Fruit fly (Drosophila melanogaster) whole organism, adult: Measurements from ENCODE around the gene CG32832.

Experiments
- CG11617 ChIP-seq: fragments of 200-800 bp; sonication (Bioruptor generic); optimal IDR thresholded peaks from 2 replicates; lab custom pipeline; 2017; ENCODE audit warnings: mild to moderate bottlenecking, missing biosample characterization, missing genetic modification reagents, missing genetic modification characterization
- CG12768 ChIP-seq: fragments of 200-800 bp; sonication (Bioruptor generic); optimal IDR thresholded peaks from 2 replicates; lab custom pipeline; 2017; ENCODE audit warnings: missing biosample characterization, missing genetic modification characterization, mild to moderate bottlenecking, moderate library complexity, missing genetic modification reagents
- CG14711 ChIP-seq: fragments of 200-800 bp; sonication (Bioruptor generic); optimal IDR thresholded peaks from 2 replicates; lab custom pipeline; 2018; ENCODE audit warnings: missing biosample characterization, mild to moderate bottlenecking, missing genetic modification characterization, moderate library complexity
- CG1620 ChIP-seq: fragments of 200-800 bp; sonication (Bioruptor generic); optimal IDR thresholded peaks from 2 replicates; lab custom pipeline; 2016; ENCODE audit warnings: missing biosample characterization, missing genetic modification characterization
- CG33017 ChIP-seq: fragments of 200-800 bp; sonication (Bioruptor generic); optimal IDR thresholded peaks from 2 replicates; lab custom pipeline; 2018; ENCODE audit warnings: missing biosample characterization, mild to moderate bottlenecking, missing genetic modification characterization, moderate library complexity
- CG5204 ChIP-seq: fragments of 200-800 bp; sonication (Bioruptor generic); optimal IDR thresholded peaks from 2 replicates; lab custom pipeline; 2016; ENCODE audit warnings: missing biosample characterization, missing genetic modification characterization
- CG7045 ChIP-seq: fragments of 200-800 bp; sonication (Bioruptor generic); optimal IDR thresholded peaks from 2 replicates; lab custom pipeline; 2017; ENCODE audit warnings: missing biosample characterization, mild to moderate bottlenecking, missing genetic modification characterization
- CG7101 ChIP-seq: fragments of 200-800 bp; sonication (Bioruptor generic); optimal IDR thresholded peaks from 2 replicates; lab custom pipeline; 2018; ENCODE audit warnings: missing biosample characterization, mild to moderate bottlenecking, missing genetic modification characterization, moderate library complexity
- Clk ChIP-seq: fragments of 200-800 bp; sonication (Bioruptor generic); optimal IDR thresholded peaks from 2 replicates; lab custom pipeline; 2017; ENCODE audit warnings: missing biosample characterization, missing genetic modification characterization
- Crg-1 ChIP-seq: fragments of 200-800 bp; sonication (Bioruptor generic); optimal IDR thresholded peaks from 2 replicates; lab custom pipeline; 2016; ENCODE audit warnings: missing biosample characterization, missing genetic modification characterization
- Hr96 ChIP-seq: fragments of 200-800 bp; sonication (Bioruptor generic); optimal IDR thresholded peaks from 2 replicates; lab custom pipeline; 2016; ENCODE audit warnings: missing biosample characterization, missing genetic modification characterization
- Mnt ChIP-seq: fragments of 200-800 bp; sonication (Bioruptor generic); optimal IDR thresholded peaks from 2 replicates; lab custom pipeline; 2016; ENCODE audit warnings: missing biosample characterization, mild to moderate bottlenecking, missing genetic modification characterization
- bab1 ChIP-seq: fragments of 200-800 bp; sonication (Bioruptor generic); optimal IDR thresholded peaks from 3 replicates; lab custom pipeline; 2019; ENCODE audit warnings: missing biosample characterization, mild to moderate bottlenecking, missing genetic modification characterization, moderate library complexity
- cic ChIP-seq: fragments of 200-800 bp; sonication (Bioruptor generic); optimal IDR thresholded peaks from 2 replicates; lab custom pipeline; 2017; ENCODE audit warnings: missing biosample characterization, mild to moderate bottlenecking, missing genetic modification characterization, moderate library complexity
- cnc ChIP-seq, 2 experiments: fragments of >200 bp; optimal IDR thresholded peaks; 2 replicates each; lab custom pipeline; 2017
- kay ChIP-seq: fragments of 200-800 bp; sonication (Bioruptor generic); peaks from one replicate; lab custom pipeline; 2016; ENCODE audit warnings: missing biosample characterization, missing genetic modification characterization, borderline replicate concordance
- ovo ChIP-seq: fragments of 200-800 bp; sonication (Bioruptor generic); optimal IDR thresholded peaks from 2 replicates; lab custom pipeline; 2016; ENCODE audit warnings: missing biosample characterization, missing genetic modification characterization
- pad ChIP-seq: fragments of 200-800 bp; sonication (Bioruptor generic); optimal IDR thresholded peaks from 3 replicates; lab custom pipeline; 2017; ENCODE audit warnings: missing biosample characterization, missing genetic modification characterization, mild to moderate bottlenecking, moderate library complexity, missing genetic modification reagents
- tj ChIP-seq: fragments of 200-800 bp; sonication (Bioruptor generic); optimal IDR thresholded peaks from 3 replicates; lab custom pipeline; 2017; ENCODE audit warnings: missing biosample characterization, mild to moderate bottlenecking, missing genetic modification characterization, moderate library complexity
- toe ChIP-seq: fragments of 200-800 bp; sonication (Bioruptor generic); optimal IDR thresholded peaks from 2 replicates; lab custom pipeline; 2016; ENCODE audit warnings: missing biosample characterization, missing genetic modification characterization

The CG32832 gene

dm6 chr2L:16876555-16876954 lies 2.5 kb downstream of the CG32832 start:
- no peak for TF ChIP-seq Mnt (GFP tag; lab: Kevin White, UChicago)
- TF ChIP-seq cic (GFP tag; lab: Kevin White, UChicago), result no peak
- no peak for TF ChIP-seq CG5204 (GFP tag; lab: Kevin White, UChicago)
- TF ChIP-seq Hr96 (GFP tag; lab: Kevin White, UChicago), result no peak
- no peak for TF ChIP-seq CG12768
- no peak for TF ChIP-seq CG14711 (tag; lab: Kevin White, UChicago)
- TF ChIP-seq tj (GFP tag; lab: Kevin White, UChicago), result no peak
- no peak for TF ChIP-seq CG7045 (GFP tag; lab: Kevin White, UChicago)
- TF ChIP-seq pad (GFP tag; lab: Kevin White, UChicago), result no peak
- no peak for TF ChIP-seq Clk (GFP tag; lab: Kevin White, UChicago)
- no peak for TF ChIP-seq CG33017
- TF ChIP-seq Crg-1 (GFP tag; lab: Kevin White, UChicago), result no peak
- TF ChIP-seq CG1620, result no peak
- TF ChIP-seq kay, result no peak
- no peak for TF ChIP-seq bab1 (GFP tag; lab: Kevin White, UChicago)
- no peak for TF ChIP-seq CG11617 (GFP tag; lab: Kevin White, UChicago)

- TF ChIP-seq tj (GFP tag; lab: Kevin White, UChicago) (no peak), kay (peak; percentile 54)
Measured at dm6 chr2L:16874924-16875323, 4.2 kb downstream of the CG32832 start.

dm6 chr2L:16868897-16869324 lies 10.2 kb downstream of the CG32832 start:
- no peak for TF ChIP-seq CG7101 (tag; lab: Kevin White, UChicago)
- TF ChIP-seq CG5204 (GFP tag; lab: Kevin White, UChicago), result no peak
- TF ChIP-seq Hr96 (GFP tag; lab: Kevin White, UChicago), result no peak
- TF ChIP-seq CG14711 (tag; lab: Kevin White, UChicago), result no peak
- no peak for TF ChIP-seq bab1 (GFP tag; lab: Kevin White, UChicago)
- TF ChIP-seq CG11617 (GFP tag; lab: Kevin White, UChicago), result no peak
- TF ChIP-seq CG1620, result no peak
- TF ChIP-seq ovo (GFP tag; lab: Kevin White, UChicago), result no peak
- no peak for TF ChIP-seq pad (GFP tag; lab: Kevin White, UChicago)
- no peak for TF ChIP-seq Crg-1 (GFP tag; lab: Kevin White, UChicago)

- no peak for TF ChIP-seq CG1620
- no peak for TF ChIP-seq cic (GFP tag; lab: Kevin White, UChicago)
- TF ChIP-seq ovo (GFP tag; lab: Kevin White, UChicago), result no peak
- no peak for TF ChIP-seq bab1 (GFP tag; lab: Kevin White, UChicago)
- TF ChIP-seq CG14711 (tag; lab: Kevin White, UChicago), result no peak
Measured at dm6 chr2L:16862526-16862925, 16.6 kb downstream of the CG32832 start.

dm6 chr2L:16861126-16861525 lies 18.0 kb downstream of the CG32832 start, which contains the start of gene CG6012:
Gene CG6012, minus strand, starts transcription at chr2L:16861489.
- TF ChIP-seq cic (GFP tag; lab: Kevin White, UChicago) (peak; percentile 11), CG11617 (GFP tag; lab: Kevin White, UChicago) (no peak)

dm6 chr2L:16859566-16859965 lies 19.5 kb downstream of the CG32832 start:
- TF ChIP-seq CG7045 (GFP tag; lab: Kevin White, UChicago), result no peak
- no peak for TF ChIP-seq Hr96 (GFP tag; lab: Kevin White, UChicago)
- no peak for TF ChIP-seq CG12768
- TF ChIP-seq Clk (GFP tag; lab: Kevin White, UChicago), result no peak
- TF ChIP-seq CG11617 (GFP tag; lab: Kevin White, UChicago), result no peak
- no peak for TF ChIP-seq CG7101 (tag; lab: Kevin White, UChicago)
- no peak for TF ChIP-seq Mnt (GFP tag; lab: Kevin White, UChicago)
- TF ChIP-seq cic (GFP tag; lab: Kevin White, UChicago), result no peak
- no peak for TF ChIP-seq CG14711 (tag; lab: Kevin White, UChicago)
- TF ChIP-seq ovo (GFP tag; lab: Kevin White, UChicago), result no peak
- TF ChIP-seq kay, result no peak

dm6 chr2L:16859103-16859502 lies 20.0 kb downstream of the CG32832 start:
- TF ChIP-seq CG7045 (GFP tag; lab: Kevin White, UChicago) (no peak), CG12768 (no peak), ovo (GFP tag; lab: Kevin White, UChicago) (no peak), Crg-1 (GFP tag; lab: Kevin White, UChicago) (no peak), cic (GFP tag; lab: Kevin White, UChicago) (no peak), CG1620 (no peak), Clk (GFP tag; lab: Kevin White, UChicago) (no peak), CG11617 (GFP tag; lab: Kevin White, UChicago) (no peak), bab1 (GFP tag; lab: Kevin White, UChicago) (no peak), pad (GFP tag; lab: Kevin White, UChicago) (no peak), CG7101 (tag; lab: Kevin White, UChicago) (no peak), CG33017 (no peak), kay (no peak), toe (GFP tag; lab: Kevin White, UChicago) (no peak), tj (GFP tag; lab: Kevin White, UChicago) (no peak), Hr96 (GFP tag; lab: Kevin White, UChicago) (no peak), cnc (optimal IDR thresholded peaks at IDR 0.05; lab: Kevin White, UChicago) (no peak), CG14711 (tag; lab: Kevin White, UChicago) (no peak)
